Fruit fly (Drosophila melanogaster) whole organism, embryonic: ENCODE data around the gene CG7991.

Source experiments
- Abd-B ChIP-seq: fragments of 200-800 bp; sonication (Bioruptor generic); optimal IDR thresholded peaks from 2 replicates; lab custom pipeline; 2018; ENCODE audit warnings: missing biosample characterization, mild to moderate bottlenecking, missing genetic modification characterization, moderate library complexity
- Bdp1 ChIP-seq: fragments of 200-800 bp; sonication (Bioruptor generic); optimal IDR thresholded peaks from 3 replicates; lab custom pipeline; 2016; ENCODE audit warnings: missing biosample characterization, missing genetic modification characterization
- C15 ChIP-seq: fragments of 200-800 bp; sonication (Bioruptor generic); IDR thresholded peaks from 3 replicates; pipeline ENCODE4 v1.3.6; 2022; ENCODE audit warnings: missing biosample characterization, missing genetic modification characterization
- CG10274 ChIP-seq: fragments of 200-800 bp; sonication (Bioruptor generic); optimal IDR thresholded peaks from 3 replicates; lab custom pipeline; 2017; ENCODE audit warnings: missing biosample characterization, mild to moderate bottlenecking, missing genetic modification characterization
- CG13624 ChIP-seq: fragments of 200-800 bp; sonication (Bioruptor generic); optimal IDR thresholded peaks from 2 replicates; lab custom pipeline; 2016; ENCODE audit warnings: missing biosample characterization, missing genetic modification characterization
- CG17912 ChIP-seq: fragments of 200-800 bp; sonication (Bioruptor generic); optimal IDR thresholded peaks from 2 replicates; lab custom pipeline; 2018; ENCODE audit warnings: missing biosample characterization, mild to moderate bottlenecking, missing genetic modification characterization
- CG31365 ChIP-seq: fragments of 200-800 bp; sonication (Bioruptor generic); optimal IDR thresholded peaks from 2 replicates; lab custom pipeline; 2018; ENCODE audit warnings: missing biosample characterization, mild to moderate bottlenecking, missing genetic modification characterization
- CG34376 ChIP-seq: fragments of 200-800 bp; sonication (Bioruptor generic); optimal IDR thresholded peaks from 2 replicates; lab custom pipeline; 2018; ENCODE audit warnings: missing biosample characterization, mild to moderate bottlenecking, missing genetic modification characterization
- CG4328 ChIP-seq: fragments of 200-800 bp; sonication (Bioruptor generic); optimal IDR thresholded peaks from 3 replicates; lab custom pipeline; 2017; ENCODE audit warnings: missing biosample characterization, missing genetic modification reagents, missing genetic modification characterization
- CG4707 ChIP-seq: fragments of 200-800 bp; sonication (Bioruptor generic); optimal IDR thresholded peaks from 2 replicates; lab custom pipeline; 2018; ENCODE audit warnings: missing biosample characterization, mild to moderate bottlenecking, missing genetic modification characterization, moderate library complexity
- CG6272 ChIP-seq: fragments of 200-800 bp; sonication (Bioruptor generic); IDR thresholded peaks from 2 replicates; pipeline ENCODE4 v1.3.6; 2022; ENCODE audit warnings: missing biosample characterization, missing genetic modification characterization
- CG6654 ChIP-seq: fragments of 200-800 bp; sonication (Bioruptor generic); optimal IDR thresholded peaks from 2 replicates; lab custom pipeline; 2017; ENCODE audit warnings: missing biosample characterization, mild to moderate bottlenecking, missing genetic modification characterization
- CG6689 ChIP-seq: fragments of 200-800 bp; sonication (Bioruptor generic); IDR thresholded peaks from 2 replicates; pipeline ENCODE4 v1.3.6; 2022; ENCODE audit warnings: missing biosample characterization, missing genetic modification characterization
- CG6854 ChIP-seq: fragments of 200-800 bp; sonication (Bioruptor generic); optimal IDR thresholded peaks from 3 replicates; lab custom pipeline; 2017; ENCODE audit warnings: missing biosample characterization, mild to moderate bottlenecking, missing genetic modification characterization
- CG7372 ChIP-seq: fragments of 200-800 bp; sonication (Bioruptor generic); IDR thresholded peaks from 2 replicates; pipeline ENCODE4 v1.3.6; 2022; ENCODE audit warnings: missing biosample characterization, missing genetic modification characterization
- CG7556 ChIP-seq: fragments of 200-800 bp; sonication (Bioruptor generic); optimal IDR thresholded peaks from 2 replicates; lab custom pipeline; 2017; ENCODE audit warnings: missing biosample characterization, mild to moderate bottlenecking, missing genetic modification characterization
- CG7839 ChIP-seq: fragments of 200-800 bp; sonication (Bioruptor generic); optimal IDR thresholded peaks from 3 replicates; lab custom pipeline; 2018; ENCODE audit warnings: missing biosample characterization, mild to moderate bottlenecking, missing genetic modification characterization, moderate library complexity
- CG8359 ChIP-seq: fragments of 200-800 bp; sonication (Bioruptor generic); optimal IDR thresholded peaks from 2 replicates; lab custom pipeline; 2017; ENCODE audit warnings: missing biosample characterization, mild to moderate bottlenecking, missing genetic modification characterization, borderline replicate concordance
- CG8944 ChIP-seq: fragments of 200-800 bp; sonication (Bioruptor generic); optimal IDR thresholded peaks from 3 replicates; lab custom pipeline; 2016; ENCODE audit warnings: missing biosample characterization, missing genetic modification characterization
- Chrac-16 ChIP-seq: fragments of 200-800 bp; sonication (Bioruptor generic); optimal IDR thresholded peaks from 3 replicates; lab custom pipeline; 2016; ENCODE audit warnings: missing biosample characterization, missing genetic modification characterization
- Dll ChIP-seq: fragments of 200-800 bp; sonication (Bioruptor generic); IDR thresholded peaks from 4 replicates; pipeline ENCODE4 v1.3.6; 2022; ENCODE audit warnings: missing biosample characterization, missing genetic modification characterization; ENCODE audit not compliant: partially characterized antibody
- Ets65A ChIP-seq: fragments of 200-800 bp; sonication (Bioruptor generic); peaks from one replicate; lab custom pipeline; 2016; ENCODE audit warnings: missing biosample characterization, missing genetic modification characterization
- GATAe ChIP-seq: fragments of 200-800 bp; sonication (Bioruptor generic); conservative IDR thresholded peaks from 2 replicates; pipeline ENCODE4 v1.3.6; 2022; ENCODE audit warnings: missing biosample characterization, missing genetic modification characterization
- H15 ChIP-seq: fragments of 200-800 bp; sonication (Bioruptor generic); IDR thresholded peaks from 3 replicates; pipeline ENCODE4 v1.3.6; 2022; ENCODE audit warnings: missing biosample characterization, missing genetic modification characterization
- HLH54F ChIP-seq: fragments of 200-800 bp; sonication (Bioruptor generic); optimal IDR thresholded peaks from 3 replicates; lab custom pipeline; 2016; ENCODE audit warnings: missing biosample characterization, missing genetic modification characterization
- HLHmδ ChIP-seq: fragments of 200-800 bp; sonication (Bioruptor generic); optimal IDR thresholded peaks from 2 replicates; lab custom pipeline; 2018; ENCODE audit warnings: missing biosample characterization, mild to moderate bottlenecking, missing genetic modification characterization, moderate library complexity
- HmgZ ChIP-seq: fragments of 200-800 bp; sonication (Bioruptor generic); optimal IDR thresholded peaks from 2 replicates; lab custom pipeline; 2018; ENCODE audit warnings: missing biosample characterization, mild to moderate bottlenecking, missing genetic modification characterization
- Jarid2 ChIP-seq: fragments of 200-800 bp; sonication (Bioruptor generic); optimal IDR thresholded peaks from 3 replicates; lab custom pipeline; 2017; ENCODE audit warnings: mild to moderate bottlenecking, missing biosample characterization, missing genetic modification reagents, missing genetic modification characterization
- Kr ChIP-seq: fragments of 200-800 bp; sonication (Bioruptor generic); optimal IDR thresholded peaks from 2 replicates; lab custom pipeline; 2017; ENCODE audit warnings: missing biosample characterization, mild to moderate bottlenecking, missing genetic modification characterization
- Mad ChIP-seq: fragments of 200-800 bp; sonication (Bioruptor generic); optimal IDR thresholded peaks from 2 replicates; lab custom pipeline; 2016; ENCODE audit warnings: missing biosample characterization, missing genetic modification characterization
- Sox102F ChIP-seq: fragments of 200-800 bp; sonication (Bioruptor generic); optimal IDR thresholded peaks from 2 replicates; lab custom pipeline; 2018; ENCODE audit warnings: missing biosample characterization, mild to moderate bottlenecking, missing genetic modification characterization, moderate library complexity
- al ChIP-seq: fragments of 200-800 bp; sonication (Bioruptor generic); IDR thresholded peaks from 2 replicates; pipeline ENCODE4 v1.3.6; 2022; ENCODE audit warnings: missing biosample characterization, missing genetic modification characterization
- dan ChIP-seq: fragments of 200-800 bp; sonication (Bioruptor generic); IDR thresholded peaks from 2 replicates; pipeline ENCODE4 v1.3.6; 2022; ENCODE audit warnings: missing biosample characterization, missing genetic modification characterization
- dm ChIP-seq: fragments of 200-800 bp; sonication (Bioruptor generic); optimal IDR thresholded peaks from 3 replicates; lab custom pipeline; 2016; ENCODE audit warnings: missing biosample characterization, missing genetic modification characterization
- dmrt99B ChIP-seq: fragments of 200-800 bp; sonication (Bioruptor generic); optimal IDR thresholded peaks from 2 replicates; lab custom pipeline; 2018; ENCODE audit warnings: missing biosample characterization, mild to moderate bottlenecking, missing genetic modification characterization, moderate library complexity
- en ChIP-seq: fragments of 200-800 bp; sonication (Bioruptor generic); optimal IDR thresholded peaks from 2 replicates; lab custom pipeline; 2016; ENCODE audit warnings: missing biosample characterization, missing genetic modification characterization
- gem ChIP-seq: fragments of 200-800 bp; sonication (Bioruptor generic); optimal IDR thresholded peaks from 2 replicates; lab custom pipeline; 2019; ENCODE audit warnings: missing biosample characterization, mild to moderate bottlenecking, missing genetic modification characterization, moderate library complexity
- gro ChIP-seq: fragments of 200-800 bp; sonication (Bioruptor generic); optimal IDR thresholded peaks from 2 replicates; lab custom pipeline; 2016; ENCODE audit warnings: missing biosample characterization, missing genetic modification characterization
- gt ChIP-seq: fragments of 200-800 bp; sonication (Bioruptor generic); IDR thresholded peaks from 2 replicates; pipeline ENCODE4 v1.3.6; 2022; ENCODE audit warnings: missing biosample characterization, missing genetic modification characterization
- hth ChIP-seq: fragments of >200 bp; optimal IDR thresholded peaks from 2 replicates; lab custom pipeline; 2017; ENCODE audit warnings: inconsistent platforms
- lbe ChIP-seq: fragments of 200-800 bp; sonication (Bioruptor generic); optimal IDR thresholded peaks from 2 replicates; lab custom pipeline; 2016; ENCODE audit warnings: missing biosample characterization, mild to moderate bottlenecking, missing genetic modification characterization
- lov ChIP-seq, 2 experiments: fragments of 200-800 bp in 1 of 2; fragments of >200 bp in 1 of 2; sonication (Bioruptor generic) in 1 of 2; IDR thresholded peaks in 1 of 2; optimal IDR thresholded peaks in 1 of 2; 2 replicates in 1 of 2; 3 replicates in 1 of 2; pipeline versions ENCODE4 v1.3.6 to Lab custom; 2017 to 2022; ENCODE audit warnings: missing biosample characterization in 1 of 2, missing genetic modification characterization in 1 of 2
- mld ChIP-seq: fragments of 200-800 bp; sonication (Bioruptor generic); IDR thresholded peaks from 3 replicates; pipeline ENCODE4 v1.3.6; 2022; ENCODE audit warnings: missing biosample characterization, missing genetic modification characterization; ENCODE audit not compliant: partially characterized antibody
- sens ChIP-seq: fragments of 200-800 bp; sonication (Bioruptor generic); peaks from one replicate; lab custom pipeline; 2016; ENCODE audit warnings: missing biosample characterization, missing genetic modification characterization
- sima ChIP-seq: fragments of 200-800 bp; sonication (Bioruptor generic); optimal IDR thresholded peaks from 2 replicates; lab custom pipeline; 2016; ENCODE audit warnings: missing biosample characterization, missing genetic modification characterization
- slbo ChIP-seq: fragments of 200-800 bp; sonication (Bioruptor generic); IDR thresholded peaks from 2 replicates; pipeline ENCODE4 v1.3.6; 2022; ENCODE audit warnings: missing biosample characterization, missing genetic modification characterization
- slou ChIP-seq: fragments of 200-800 bp; sonication (Bioruptor generic); optimal IDR thresholded peaks from 3 replicates; lab custom pipeline; 2016; ENCODE audit warnings: missing biosample characterization, missing genetic modification characterization
- tgo ChIP-seq: fragments of 200-800 bp; sonication (Bioruptor generic); IDR thresholded peaks from 3 replicates; pipeline ENCODE4 v1.3.6; 2022; ENCODE audit warnings: missing biosample characterization, missing genetic modification characterization
- tio ChIP-seq: fragments of 200-800 bp; sonication (Bioruptor generic); optimal IDR thresholded peaks from 2 replicates; lab custom pipeline; 2017; ENCODE audit warnings: missing biosample characterization, missing genetic modification characterization, inconsistent platforms

The CG7991 gene

dm6 chr3L:1740129-1740975 is 65.8 kb downstream of the CG7991 start (continued):
- peak; percentile 77 for TF ChIP-seq dmrt99B
- no peak for TF ChIP-seq Jarid2
- TF ChIP-seq Dll (GFP tag; lab: Robert Waterston, UW), result no peak
- peak; percentile 37 for TF ChIP-seq Chrac-16 (GFP tag; lab: Kevin White, UChicago)
- no peak for TF ChIP-seq CG4328 (GFP tag; lab: Kevin White, UChicago)
- TF ChIP-seq lov (optimal IDR thresholded peaks at IDR 0.05; lab: Kevin White, UChicago), result no peak
- TF ChIP-seq lov (GFP tag; IDR thresholded peaks at IDR 0.05; lab: Robert Waterston, UW), result 0 out of 3 replicates have a peak, but pooled peaks have one; percentile 23
- TF ChIP-seq gt (GFP tag; lab: Robert Waterston, UW), result no peak
- TF ChIP-seq CG34376 (GFP tag; lab: Kevin White, UChicago), result no peak
- TF ChIP-seq HmgZ (tag; lab: Kevin White, UChicago), result peak; percentile 45
- TF ChIP-seq Bdp1 (GFP tag; lab: Kevin White, UChicago), result no peak
- TF ChIP-seq CG7839 (tag; lab: Kevin White, UChicago), result peak; percentile 59
- TF ChIP-seq H15 (GFP tag; lab: Robert Waterston, UW), result peak; percentile 71
- TF ChIP-seq tgo (GFP tag; lab: Robert Waterston, UW), result peak; percentile 86
- peak; percentile 42; the same call in 1 of the 3 replicates for TF ChIP-seq C15 (GFP tag; lab: Robert Waterston, UW)
- peak; percentile 58 for TF ChIP-seq CG7372 (GFP tag; lab: Robert Waterston, UW)
- peak; percentile 7 for TF ChIP-seq CG7556 (GFP tag; lab: Kevin White, UChicago)
- peak; percentile 76 for TF ChIP-seq gem (tag; lab: Kevin White, UChicago)
- no peak for TF ChIP-seq Kr (GFP tag; lab: Kevin White, UChicago)
- TF ChIP-seq CG6689, result peak; percentile 74
- TF ChIP-seq en (GFP tag; lab: Kevin White, UChicago), result peak; percentile 1
- TF ChIP-seq HLH54F (GFP tag; lab: Kevin White, UChicago), result peak; percentile 66
- TF ChIP-seq sens (GFP tag; lab: Kevin White, UChicago), result peak; percentile 86
- TF ChIP-seq Mad (GFP tag; lab: Kevin White, UChicago), result peak; percentile 42
- TF ChIP-seq dm, result peak; percentile 23
- no peak for TF ChIP-seq CG8359
- peak; percentile 69 for TF ChIP-seq al (GFP tag; lab: Robert Waterston, UW)
- TF ChIP-seq dan (GFP tag; lab: Robert Waterston, UW), result no peak
- TF ChIP-seq slbo (GFP tag; lab: Robert Waterston, UW), result peak; percentile 85
- TF ChIP-seq Ets65A (GFP tag; lab: Kevin White, UChicago), result peak; percentile 94
- no peak for TF ChIP-seq hth (lab: Kevin White, UChicago)
- TF ChIP-seq GATAe (GFP tag; lab: Robert Waterston, UW), result no peak
- TF ChIP-seq Sox102F, result peak; percentile 87
- TF ChIP-seq CG17912 (GFP tag; lab: Kevin White, UChicago), result no peak
- no peak for TF ChIP-seq CG4707 (GFP tag; lab: Kevin White, UChicago)
- TF ChIP-seq tio (GFP tag; lab: Kevin White, UChicago), result no peak
- TF ChIP-seq CG8944, result peak; percentile 53
- no peak for TF ChIP-seq HLHmδ (GFP tag; lab: Kevin White, UChicago)
- no peak for TF ChIP-seq sima (GFP tag; lab: Kevin White, UChicago)
- TF ChIP-seq CG6272 (GFP tag; lab: Robert Waterston, UW), result peak; percentile 69
- no peak for TF ChIP-seq CG10274 (GFP tag; lab: Kevin White, UChicago)
- no peak for TF ChIP-seq mld (GFP tag; lab: Robert Waterston, UW)
- no peak for TF ChIP-seq CG6654 (GFP tag; lab: Kevin White, UChicago)
- TF ChIP-seq slou, result no peak
- TF ChIP-seq Abd-B, result peak; percentile 73
- no peak for TF ChIP-seq CG31365 (tag; lab: Kevin White, UChicago)
- peak; percentile 79 for TF ChIP-seq CG13624 (GFP tag; lab: Kevin White, UChicago)
- TF ChIP-seq CG6854 (GFP tag; lab: Kevin White, UChicago), result no peak
- TF ChIP-seq lbe (GFP tag; lab: Kevin White, UChicago), result peak; percentile 32
- no peak for TF ChIP-seq gro (GFP tag; lab: Kevin White, UChicago)
